Worm (Caenorhabditis elegans) whole organism, L1 larva: Measurements from ENCODE around the gene F43C1.5.
A peak's percentile ranks its signal among the peaks of the same experiment; 100 is the strongest.

Experiments used
- C04F5.9 ChIP-seq: sonication (generic microtip); optimal IDR thresholded peaks from 2 replicates; lab custom pipeline; 2016; ENCODE audit warnings: missing genetic modification characterization, missing compliant biosample characterization
- C16A3.4 ChIP-seq: fragments of 150-350 bp; optimal IDR thresholded peaks from 2 replicates; lab custom pipeline; 2014; ENCODE audit warnings: missing biosample characterization, missing genetic modification characterization
- C34B4.2 ChIP-seq: sonication (generic microtip); optimal IDR thresholded peaks from 2 replicates; lab custom pipeline; 2017; ENCODE audit warnings: mild to moderate bottlenecking, missing genetic modification characterization, missing compliant biosample characterization
- F16B12.6 ChIP-seq: fragments of 150-350 bp; optimal IDR thresholded peaks from 2 replicates; lab custom pipeline; 2014; ENCODE audit warnings: missing biosample characterization, missing genetic modification characterization
- Y116A8C.19 ChIP-seq: sonication (generic microtip); optimal IDR thresholded peaks from 2 replicates; lab custom pipeline; 2016; ENCODE audit warnings: missing compliant biosample characterization, missing genetic modification characterization, borderline replicate concordance
- aha-1 ChIP-seq: fragments of 150-350 bp; optimal IDR thresholded peaks from 2 replicates; lab custom pipeline; 2014; ENCODE audit warnings: missing biosample characterization, missing genetic modification characterization
- alr-1 ChIP-seq: fragments of 200-800 bp; sonication (Bioruptor generic); optimal IDR thresholded peaks from 2 replicates; lab custom pipeline; 2018; ENCODE audit warnings: borderline replicate concordance, mild to moderate bottlenecking, missing genetic modification characterization, missing compliant biosample characterization
- aly-2 ChIP-seq: fragments of 150-350 bp; optimal IDR thresholded peaks from 2 replicates; lab custom pipeline; 2014; ENCODE audit warnings: missing biosample characterization, missing genetic modification characterization
- ama-1 ChIP-seq: fragments of 150-350 bp; optimal IDR thresholded peaks from 2 replicates; lab custom pipeline; 2014
- blmp-1 ChIP-seq: fragments of 150-350 bp; optimal IDR thresholded peaks from 2 replicates; lab custom pipeline; 2014; ENCODE audit warnings: missing biosample characterization, missing genetic modification characterization
- ceh-63 ChIP-seq: fragments of 200-800 bp; sonication (Bioruptor generic); optimal IDR thresholded peaks from 2 replicates; lab custom pipeline; 2018; ENCODE audit warnings: mild to moderate bottlenecking, missing genetic modification characterization, missing compliant biosample characterization
- ceh-88 ChIP-seq: fragments of 200-800 bp; sonication (Bioruptor generic); IDR thresholded peaks from 2 replicates; pipeline ENCODE4 v1.3.6; 2022; ENCODE audit warnings: missing genetic modification characterization, missing compliant biosample characterization
- ces-1 ChIP-seq: fragments of 150-350 bp; optimal IDR thresholded peaks from 2 replicates; lab custom pipeline; 2014; ENCODE audit warnings: missing biosample characterization, missing genetic modification reagents, missing genetic modification characterization
- dsc-1 ChIP-seq: sonication (generic microtip); optimal IDR thresholded peaks from 2 replicates; lab custom pipeline; 2016; ENCODE audit warnings: mild to moderate bottlenecking, missing genetic modification characterization, missing compliant biosample characterization
- efl-3 ChIP-seq: fragments of 200-800 bp; sonication (Bioruptor generic); optimal IDR thresholded peaks from 2 replicates; lab custom pipeline; 2018; ENCODE audit warnings: mild to moderate bottlenecking, missing genetic modification characterization, missing compliant biosample characterization
- egl-13 ChIP-seq: sonication (generic microtip); optimal IDR thresholded peaks from 2 replicates; lab custom pipeline; 2016; ENCODE audit warnings: missing genotype, missing genetic modification reagents, missing genetic modification characterization, missing compliant biosample characterization
- egl-27 ChIP-seq, 2 experiments: fragments of 150-350 bp in 1 of 2; sonication (generic microtip); optimal IDR thresholded peaks; 3 replicates each; lab custom pipeline; 2017 to 2018; ENCODE audit warnings: missing biosample characterization in 2 of 2, missing genetic modification characterization in 2 of 2, missing genetic modification reagents in 2 of 2
- elt-2 ChIP-seq: sonication (generic microtip); optimal IDR thresholded peaks from 2 replicates; lab custom pipeline; 2016; ENCODE audit warnings: missing genetic modification characterization, mild to moderate bottlenecking, inconsistent platforms, missing compliant biosample characterization, missing genetic modification reagents
- elt-3 ChIP-seq, 6 experiments: fragments of 150-350 bp in 1 of 6; sonication (generic microtip); optimal IDR thresholded peaks; 2 replicates each; lab custom pipeline; 2017 to 2018; ENCODE audit warnings: missing biosample characterization in 6 of 6, missing genetic modification characterization in 6 of 6, inconsistent platforms in 1 of 6
- ets-5 ChIP-seq: fragments of 200-800 bp; sonication (Bioruptor generic); IDR thresholded peaks from 2 replicates; pipeline ENCODE4 v1.3.6; 2022; ENCODE audit warnings: missing genetic modification characterization, missing compliant biosample characterization
- fkh-10 ChIP-seq: sonication (generic microtip); optimal IDR thresholded peaks from 2 replicates; lab custom pipeline; 2017; ENCODE audit warnings: missing biosample characterization, missing genetic modification reagents, missing genetic modification characterization
- fkh-8 ChIP-seq: sonication (generic microtip); optimal IDR thresholded peaks from 2 replicates; lab custom pipeline; 2016; ENCODE audit warnings: mild to moderate bottlenecking, missing genetic modification characterization, missing compliant biosample characterization
- fos-1 ChIP-seq: fragments of 150-350 bp; optimal IDR thresholded peaks from 2 replicates; lab custom pipeline; 2014; ENCODE audit warnings: missing biosample characterization, missing genetic modification characterization
- hlh-17 ChIP-seq: fragments of 200-800 bp; sonication (Bioruptor generic); optimal IDR thresholded peaks from 2 replicates; lab custom pipeline; 2018; ENCODE audit warnings: missing genetic modification characterization, mild to moderate bottlenecking, missing compliant biosample characterization, moderate library complexity, borderline replicate concordance
- hpl-2 ChIP-seq: fragments of 150-350 bp; optimal IDR thresholded peaks from 2 replicates; lab custom pipeline; 2014; ENCODE audit warnings: missing biosample characterization, missing genetic modification reagents, missing genetic modification characterization
- irx-1 ChIP-seq: sonication (generic microtip); optimal IDR thresholded peaks from 2 replicates; lab custom pipeline; 2016; ENCODE audit warnings: missing genetic modification characterization, missing compliant biosample characterization
- isw-1 ChIP-seq: fragments of 200-800 bp; sonication (Bioruptor generic); IDR thresholded peaks from 2 replicates; pipeline ENCODE4 v1.3.6; 2022; ENCODE audit warnings: missing genetic modification characterization, missing compliant biosample characterization
- jun-1 ChIP-seq: fragments of 150-350 bp; optimal IDR thresholded peaks from 2 replicates; lab custom pipeline; 2014; ENCODE audit warnings: missing biosample characterization, missing genetic modification reagents, missing genetic modification characterization
- lin-14 ChIP-seq: fragments of 200-800 bp; sonication (Bioruptor generic); optimal IDR thresholded peaks from 2 replicates; lab custom pipeline; 2018; ENCODE audit warnings: mild to moderate bottlenecking, missing genetic modification characterization, moderate library complexity, missing compliant biosample characterization
- lin-15B ChIP-seq: fragments of 150-350 bp; sonication (generic microtip); optimal IDR thresholded peaks from 3 replicates; lab custom pipeline; 2014; ENCODE audit warnings: missing biosample characterization, missing genetic modification characterization
- lin-39 ChIP-seq: fragments of 150-350 bp; optimal IDR thresholded peaks from 2 replicates; lab custom pipeline; 2014; ENCODE audit warnings: missing biosample characterization, missing genetic modification reagents, missing genetic modification characterization
- lir-3 ChIP-seq: sonication (generic microtip); optimal IDR thresholded peaks from 2 replicates; lab custom pipeline; 2016; ENCODE audit warnings: mild to moderate bottlenecking, missing genetic modification characterization, moderate library complexity, missing compliant biosample characterization; ENCODE audit not compliant: poor library complexity
- lsy-2 ChIP-seq, 2 experiments: fragments of 150-350 bp; optimal IDR thresholded peaks; 2 replicates each; lab custom pipeline; 2014; ENCODE audit warnings: missing biosample characterization in 2 of 2, missing genetic modification characterization in 2 of 2
- mab-9 ChIP-seq: fragments of 200-800 bp; sonication (Bioruptor generic); IDR thresholded peaks from 2 replicates; pipeline ENCODE4 v1.3.6; 2022; ENCODE audit warnings: missing genetic modification reagents, missing genetic modification characterization, missing compliant biosample characterization
- mef-2 ChIP-seq: fragments of 150-350 bp; optimal IDR thresholded peaks from 2 replicates; lab custom pipeline; 2014; ENCODE audit warnings: missing biosample characterization, missing genetic modification characterization
- nhr-237 ChIP-seq: fragments of 150-350 bp; optimal IDR thresholded peaks from 2 replicates; lab custom pipeline; 2014; ENCODE audit warnings: missing biosample characterization, missing genetic modification characterization
- nhr-28 ChIP-seq: fragments of 150-350 bp; optimal IDR thresholded peaks from 2 replicates; lab custom pipeline; 2014; ENCODE audit warnings: missing biosample characterization, missing genetic modification characterization
- nhr-47 ChIP-seq: sonication (generic microtip); optimal IDR thresholded peaks from 2 replicates; lab custom pipeline; 2016; ENCODE audit warnings: mild to moderate bottlenecking, missing genetic modification characterization, moderate library complexity, missing compliant biosample characterization
- nhr-71 ChIP-seq: sonication (generic microtip); optimal IDR thresholded peaks from 2 replicates; lab custom pipeline; 2016; ENCODE audit warnings: mild to moderate bottlenecking, missing genetic modification characterization, moderate library complexity, missing compliant biosample characterization
- nhr-76 ChIP-seq: sonication (generic microtip); optimal IDR thresholded peaks from 2 replicates; lab custom pipeline; 2017; ENCODE audit warnings: missing biosample characterization, missing genetic modification characterization
- nhr-77 ChIP-seq: fragments of 150-350 bp; optimal IDR thresholded peaks from 2 replicates; lab custom pipeline; 2014; ENCODE audit warnings: missing biosample characterization, missing genetic modification characterization
- nhr-84 ChIP-seq: sonication (generic microtip); optimal IDR thresholded peaks from 2 replicates; lab custom pipeline; 2017; ENCODE audit warnings: missing biosample characterization, missing genetic modification characterization
- nhr-85 ChIP-seq: sonication (generic microtip); peaks from one replicate; lab custom pipeline; 2016; ENCODE audit warnings: missing genetic modification characterization, inconsistent platforms, missing compliant biosample characterization
- pqm-1 ChIP-seq: sonication (generic microtip); optimal IDR thresholded peaks from 3 replicates; lab custom pipeline; 2017; ENCODE audit warnings: missing biosample characterization, missing genetic modification characterization
- skn-1 ChIP-seq: fragments of 150-350 bp; optimal IDR thresholded peaks from 2 replicates; lab custom pipeline; 2014; ENCODE audit warnings: missing biosample characterization, missing genetic modification characterization
- snu-23 ChIP-seq: sonication (generic microtip); optimal IDR thresholded peaks from 2 replicates; lab custom pipeline; 2016; ENCODE audit warnings: missing genetic modification characterization, missing compliant biosample characterization
- sptf-1 ChIP-seq: fragments of 150-350 bp; optimal IDR thresholded peaks from 2 replicates; lab custom pipeline; 2014; ENCODE audit warnings: missing biosample characterization, missing genetic modification characterization
- sup-37 ChIP-seq: fragments of 200-800 bp; sonication (Bioruptor generic); optimal IDR thresholded peaks from 2 replicates; lab custom pipeline; 2018; ENCODE audit warnings: mild to moderate bottlenecking, missing genetic modification characterization, missing compliant biosample characterization
- tlp-1 ChIP-seq: fragments of 150-350 bp; optimal IDR thresholded peaks from 2 replicates; lab custom pipeline; 2014; ENCODE audit warnings: missing biosample characterization, missing genetic modification characterization
- unc-30 ChIP-seq: sonication (generic microtip); optimal IDR thresholded peaks from 2 replicates; lab custom pipeline; 2017; ENCODE audit warnings: missing biosample characterization, missing genetic modification characterization
- unc-86 ChIP-seq: sonication (generic microtip); optimal IDR thresholded peaks from 2 replicates; lab custom pipeline; 2016; ENCODE audit warnings: missing genetic modification characterization, missing compliant biosample characterization
- vab-15 ChIP-seq: sonication (generic microtip); optimal IDR thresholded peaks from 2 replicates; lab custom pipeline; 2017; ENCODE audit warnings: missing genotype, mild to moderate bottlenecking, missing genetic modification characterization, missing compliant biosample characterization
- xbp-1 ChIP-seq: sonication (generic microtip); optimal IDR thresholded peaks from 2 replicates; lab custom pipeline; 2016; ENCODE audit warnings: missing genetic modification characterization, missing compliant biosample characterization
- zip-4 ChIP-seq: fragments of 200-800 bp; sonication (Bioruptor generic); optimal IDR thresholded peaks from 2 replicates; lab custom pipeline; 2018; ENCODE audit warnings: mild to moderate bottlenecking, missing genetic modification characterization, moderate library complexity, missing compliant biosample characterization

F43C1.5 gene

ce11 chrIII:4223668-4224127 lies 5.2 kb upstream of the F43C1.5 start (continued):
- no peak for TF ChIP-seq efl-3 (GFP tag; lab: Kevin White, UChicago)
- TF ChIP-seq blmp-1 (tag; lab: Kevin White, UChicago) = peak; percentile 42
- peak; percentile 65 for TF ChIP-seq elt-2 (tag; lab: Kevin White, UChicago)
- peak; percentile 89 for TF ChIP-seq egl-13
- TF ChIP-seq aly-2 (tag; lab: Kevin White, UChicago) = no peak
- no peak for TF ChIP-seq zip-4 (GFP tag; lab: Kevin White, UChicago)
- no peak for TF ChIP-seq tlp-1
- peak; percentile 95 for TF ChIP-seq dsc-1 (tag; lab: Kevin White, UChicago)
- TF ChIP-seq hlh-17 = no peak
- no peak for TF ChIP-seq hpl-2 (GFP tag; lab: Kevin White, UChicago)
- TF ChIP-seq sup-37 (GFP tag; lab: Kevin White, UChicago) = peak; percentile 37
- peak; percentile 96 for TF ChIP-seq nhr-71 (tag; lab: Kevin White, UChicago)
- TF ChIP-seq lsy-2 (tag; optimal IDR thresholded peaks at IDR 0.05; lab: Kevin White, UChicago) = peak; percentile 79 to 90
- TF ChIP-seq fos-1 (tag; lab: Kevin White, UChicago) = peak; percentile 86
- TF ChIP-seq lin-14 (GFP tag; lab: Kevin White, UChicago) = peak; percentile 98
- peak; percentile 50; the same call in 1 of the 2 replicates for TF ChIP-seq ceh-88
- no peak for TF ChIP-seq ama-1 (lab: Kevin White, UChicago)
- no peak for TF ChIP-seq C34B4.2
- peak; percentile 78 for TF ChIP-seq irx-1 (tag; lab: Kevin White, UChicago)
- TF ChIP-seq nhr-28 (tag; lab: Kevin White, UChicago) = no peak
- TF ChIP-seq lin-15B (tag; lab: Kevin White, UChicago) = peak; percentile 39
- TF ChIP-seq C04F5.9 (tag; lab: Kevin White, UChicago) = no peak
- TF ChIP-seq lir-3 (tag; lab: Kevin White, UChicago) = peak; percentile 45
- TF ChIP-seq snu-23 (GFP tag; lab: Kevin White, UChicago) = peak; percentile 95
- peak; percentile 66 for TF ChIP-seq isw-1 (GFP tag; lab: Robert Waterston, UW)
- TF ChIP-seq xbp-1 = peak; percentile 80
- peak; percentile 38 for TF ChIP-seq lin-39 (tag; lab: Kevin White, UChicago)
- no peak for TF ChIP-seq Y116A8C.19 (tag; lab: Kevin White, UChicago)
- no peak for TF ChIP-seq ets-5 (GFP tag; lab: Robert Waterston, UW)
- TF ChIP-seq nhr-85 (tag; lab: Kevin White, UChicago) = peak; percentile 88
- peak; percentile 95 for TF ChIP-seq fkh-8 (tag; lab: Kevin White, UChicago)
- TF ChIP-seq aha-1 (tag; lab: Kevin White, UChicago) = no peak
- TF ChIP-seq nhr-77 (tag; lab: Kevin White, UChicago) = peak; percentile 87
- no peak for TF ChIP-seq nhr-76 (tag; lab: Kevin White, UChicago)
- TF ChIP-seq pqm-1 (tag; lab: Kevin White, UChicago) = no peak
- peak; percentile 73 for TF ChIP-seq skn-1 (tag; lab: Kevin White, UChicago)
- peak; percentile 72 for TF ChIP-seq mef-2 (tag; lab: Kevin White, UChicago)
- no peak for TF ChIP-seq sptf-1 (tag; lab: Kevin White, UChicago)
- no peak for TF ChIP-seq mab-9 (GFP tag; lab: Robert Waterston, UW)
- TF ChIP-seq unc-30 (tag; lab: Kevin White, UChicago) = no peak
- peak; percentile 69 for TF ChIP-seq nhr-237 (tag; lab: Kevin White, UChicago)
- TF ChIP-seq alr-1 (tag; lab: Kevin White, UChicago) = no peak
- no peak for TF ChIP-seq nhr-84 (tag; lab: Kevin White, UChicago)
- peak; percentile 86 for TF ChIP-seq nhr-47 (tag; lab: Kevin White, UChicago)
- TF ChIP-seq fkh-10 (GFP tag; lab: Kevin White, UChicago) = peak; percentile 83
- no peak for TF ChIP-seq ces-1 (GFP tag; lab: Kevin White, UChicago)
- TF ChIP-seq unc-86 (tag; lab: Kevin White, UChicago) = peak; percentile 87
- TF ChIP-seq C16A3.4 (tag; lab: Kevin White, UChicago) = peak; percentile 79
- peak; percentile 29 to 84 for TF ChIP-seq egl-27 (tag; optimal IDR thresholded peaks at IDR 0.05; lab: Kevin White, UChicago)
- no peak for TF ChIP-seq vab-15 (tag; lab: Kevin White, UChicago)
- no peak for TF ChIP-seq ceh-63 (GFP tag; lab: Kevin White, UChicago)
- TF ChIP-seq jun-1 (tag; lab: Kevin White, UChicago) = peak; percentile 91
- peak; percentile 15 for TF ChIP-seq F16B12.6 (tag; lab: Kevin White, UChicago)
- peak in 2 of 6 experiments; percentile 15 to 57 for TF ChIP-seq elt-3 (tag; optimal IDR thresholded peaks at IDR 0.05; lab: Kevin White, UChicago)
